Worm (Caenorhabditis elegans) whole organism, L3 larva: ENCODE results near the gene F57B9.1.
"Not testable (repeated sequence)": the region's sequence is repeated elsewhere in the genome, so short reads cannot be mapped to it uniquely, and the experiment has no call there.

Experiments
- R02D3.7 ChIP-seq: fragments of 150-350 bp; optimal IDR thresholded peaks from 2 replicates; lab custom pipeline; 2014; ENCODE audit warnings: missing biosample characterization, missing genetic modification characterization
- ZK546.5 ChIP-seq: sonication (generic microtip); optimal IDR thresholded peaks from 2 replicates; lab custom pipeline; 2017; ENCODE audit warnings: missing biosample characterization, missing genetic modification characterization
- aly-2 ChIP-seq: fragments of 150-350 bp; optimal IDR thresholded peaks from 2 replicates; lab custom pipeline; 2014; ENCODE audit warnings: missing biosample characterization, missing genetic modification characterization
- ama-1 ChIP-seq: fragments of 150-350 bp; optimal IDR thresholded peaks from 2 replicates; lab custom pipeline; 2018
- ceh-16 ChIP-seq: sonication (generic microtip); optimal IDR thresholded peaks from 2 replicates; lab custom pipeline; 2017; ENCODE audit warnings: missing biosample characterization, missing genetic modification characterization
- ceh-82 ChIP-seq: fragments of 150-350 bp; optimal IDR thresholded peaks from 2 replicates; lab custom pipeline; 2014; ENCODE audit warnings: missing biosample characterization, missing genetic modification characterization
- ceh-9 ChIP-seq: sonication (generic microtip); optimal IDR thresholded peaks from 2 replicates; lab custom pipeline; 2018; ENCODE audit warnings: missing biosample characterization, missing genetic modification characterization
- egl-27 ChIP-seq: sonication (generic microtip); optimal IDR thresholded peaks from 4 replicates; lab custom pipeline; 2017; ENCODE audit warnings: missing biosample characterization, missing genetic modification reagents, missing genetic modification characterization
- egl-5 ChIP-seq: fragments of 150-350 bp; optimal IDR thresholded peaks from 2 replicates; lab custom pipeline; 2017; ENCODE audit warnings: missing biosample characterization, missing genetic modification reagents, missing genetic modification characterization, inconsistent platforms
- elt-1 ChIP-seq: fragments of 150-350 bp; optimal IDR thresholded peaks from 2 replicates; lab custom pipeline; 2014; ENCODE audit warnings: missing biosample characterization, missing genetic modification characterization
- elt-2 ChIP-seq: sonication (generic microtip); optimal IDR thresholded peaks from 2 replicates; lab custom pipeline; 2016; ENCODE audit warnings: missing genetic modification reagents, mild to moderate bottlenecking, missing genetic modification characterization, missing compliant biosample characterization
- fkh-10 ChIP-seq: sonication (generic microtip); optimal IDR thresholded peaks from 2 replicates; lab custom pipeline; 2017; ENCODE audit warnings: missing biosample characterization, missing genetic modification reagents, missing genetic modification characterization
- fkh-2 ChIP-seq: fragments of 150-350 bp; optimal IDR thresholded peaks from 2 replicates; lab custom pipeline; 2014; ENCODE audit warnings: missing biosample characterization, missing genetic modification reagents, missing genetic modification characterization
- jun-1 ChIP-seq: fragments of 150-350 bp; optimal IDR thresholded peaks from 2 replicates; lab custom pipeline; 2014; ENCODE audit warnings: missing biosample characterization, missing genetic modification reagents, missing genetic modification characterization
- lin-15B ChIP-seq: fragments of 150-350 bp; optimal IDR thresholded peaks from 2 replicates; lab custom pipeline; 2014; ENCODE audit warnings: missing biosample characterization, missing genetic modification characterization
- lin-39 ChIP-seq: fragments of 150-350 bp; optimal IDR thresholded peaks from 2 replicates; lab custom pipeline; 2018; ENCODE audit warnings: missing biosample characterization, missing genetic modification reagents, missing genetic modification characterization
- mdl-1 ChIP-seq: fragments of 150-350 bp; optimal IDR thresholded peaks from 2 replicates; lab custom pipeline; 2014; ENCODE audit warnings: missing biosample characterization, missing genetic modification characterization
- mml-1 ChIP-seq: fragments of 150-350 bp; sonication (generic microtip); optimal IDR thresholded peaks from 3 replicates; lab custom pipeline; 2014; ENCODE audit warnings: missing biosample characterization, missing genetic modification characterization
- nfya-1 ChIP-seq: sonication (generic microtip); optimal IDR thresholded peaks from 2 replicates; lab custom pipeline; 2017; ENCODE audit warnings: missing genetic modification characterization, mild to moderate bottlenecking, missing compliant biosample characterization, antibody characterized with exemption, moderate library complexity; ENCODE audit not compliant: insufficient read depth
- nhr-11 ChIP-seq: fragments of 150-350 bp; optimal IDR thresholded peaks from 2 replicates; lab custom pipeline; 2014; ENCODE audit warnings: missing biosample characterization, missing genetic modification characterization
- nhr-23 ChIP-seq: fragments of 150-350 bp; optimal IDR thresholded peaks from 2 replicates; lab custom pipeline; 2014; ENCODE audit warnings: missing biosample characterization, missing genetic modification reagents, missing genetic modification characterization
- nhr-43 ChIP-seq: sonication (generic microtip); optimal IDR thresholded peaks from 2 replicates; lab custom pipeline; 2016; ENCODE audit warnings: mild to moderate bottlenecking, missing genetic modification characterization, missing compliant biosample characterization; ENCODE audit not compliant: poor library complexity, severe bottlenecking
- nhr-67 ChIP-seq: fragments of 150-350 bp; optimal IDR thresholded peaks from 2 replicates; lab custom pipeline; 2014; ENCODE audit warnings: missing biosample characterization, missing genetic modification characterization
- nhr-77 ChIP-seq: fragments of 150-350 bp; optimal IDR thresholded peaks from 2 replicates; lab custom pipeline; 2014; ENCODE audit warnings: missing biosample characterization, missing genetic modification characterization
- pha-4 ChIP-seq: fragments of 150-350 bp; optimal IDR thresholded peaks from 2 replicates; lab custom pipeline; 2014; ENCODE audit warnings: missing biosample characterization, missing genetic modification reagents, missing genetic modification characterization
- pqm-1 ChIP-seq: fragments of 150-350 bp; optimal IDR thresholded peaks from 2 replicates; lab custom pipeline; 2017; ENCODE audit warnings: missing biosample characterization, missing genetic modification characterization, inconsistent platforms
- snpc-4 ChIP-seq: fragments of 150-350 bp; optimal IDR thresholded peaks from 2 replicates; lab custom pipeline; 2014; ENCODE audit warnings: missing biosample characterization, missing genetic modification characterization
- unc-62 ChIP-seq: fragments of 150-350 bp; sonication (generic microtip); optimal IDR thresholded peaks from 4 replicates; lab custom pipeline; 2014; ENCODE audit warnings: missing biosample characterization, missing genetic modification reagents, missing genetic modification characterization
- zag-1 ChIP-seq: fragments of 150-350 bp; optimal IDR thresholded peaks from 2 replicates; lab custom pipeline; 2014; ENCODE audit warnings: missing biosample characterization, missing genetic modification characterization
- ztf-4 ChIP-seq: fragments of 150-350 bp; optimal IDR thresholded peaks from 2 replicates; lab custom pipeline; 2014; ENCODE audit warnings: missing biosample characterization, missing genetic modification characterization

The F57B9.1 gene

ce11 chrIII:6979584-6979983, 17.7 kb downstream of the F57B9.1 start, which contains the start of gene ceh-20:
TSS of gene ceh-20 (plus strand) at chrIII:6979884.
- TF ChIP-seq nhr-43 (tag; lab: Kevin White, UChicago), result no peak
- no peak for TF ChIP-seq elt-1 (tag; lab: Kevin White, UChicago)
- TF ChIP-seq ceh-9, result no peak
- TF ChIP-seq nhr-23, result no peak
- TF ChIP-seq ceh-82, result no peak
- no peak for TF ChIP-seq snpc-4
- no peak for TF ChIP-seq elt-2 (tag; lab: Kevin White, UChicago)
- no peak for TF ChIP-seq R02D3.7
- no peak for TF ChIP-seq fkh-2
- no peak for TF ChIP-seq pqm-1 (tag; lab: Kevin White, UChicago)
- no peak for TF ChIP-seq egl-27
- no peak for TF ChIP-seq ZK546.5
- no peak for TF ChIP-seq lin-15B (tag; lab: Kevin White, UChicago)
- TF ChIP-seq ztf-4 (tag; lab: Kevin White, UChicago), result no peak
- no peak for TF ChIP-seq nhr-77

ce11 chrIII:6981989-6982553, 20.2 kb downstream of the F57B9.1 start, which contains the start of gene F31E3.6:
TSS of gene F31E3.6 (plus strand) at chrIII:6982081.
- not testable (repeated sequence) for TF ChIP-seq elt-1 (tag; lab: Kevin White, UChicago); nfya-1; aly-2 (tag; lab: Kevin White, UChicago)
- TF ChIP-seq, all 47 proteins: peak for 0; not testable (repeated sequence) for 47

ce11 chrIII:6988060-6988459, 26.2 kb downstream of the F57B9.1 start:
- TF ChIP-seq nhr-11 (tag; lab: Kevin White, UChicago) (peak; percentile 74), lin-39 (tag; lab: Kevin White, UChicago) (peak; percentile 92), egl-5 (tag; lab: Kevin White, UChicago) (peak; percentile 76), unc-62 (GFP tag; lab: Kevin White, UChicago) (peak; percentile 44), nhr-67 (tag; lab: Kevin White, UChicago) (no peak), aly-2 (tag; lab: Kevin White, UChicago) (no peak), nhr-43 (tag; lab: Kevin White, UChicago) (no peak), nfya-1 (peak; percentile 43), pqm-1 (tag; lab: Kevin White, UChicago) (peak; percentile 2)
- TF ChIP-seq, all 47 proteins: peak for 6

- TF ChIP-seq pha-4 (peak; percentile 92), pqm-1 (tag; lab: Kevin White, UChicago) (peak; percentile 21), mdl-1 (tag; lab: Kevin White, UChicago) (no peak), elt-2 (tag; lab: Kevin White, UChicago) (peak; percentile 69)
Observed at ce11 chrIII:6989201-6989600, 27.3 kb downstream of the F57B9.1 start.

- TF ChIP-seq ceh-16, result no peak
- TF ChIP-seq zag-1 (tag; lab: Kevin White, UChicago), result no peak
- TF ChIP-seq lin-15B (tag; lab: Kevin White, UChicago), result no peak
- peak; percentile 32 for TF ChIP-seq elt-1 (tag; lab: Kevin White, UChicago)
- TF ChIP-seq jun-1, result no peak
- TF ChIP-seq fkh-10 (GFP tag; lab: Kevin White, UChicago), result no peak
- TF ChIP-seq pha-4, result no peak
- TF ChIP-seq, all 47 proteins: peak for 1
Observed at ce11 chrIII:6989900-6990299, 28.0 kb downstream of the F57B9.1 start, which contains the start of gene prk-1. TSS of gene prk-1 (plus strand) at chrIII:6990168.

ce11 chrIII:6991465-6991864, 29.6 kb downstream of the F57B9.1 start:
- TF ChIP-seq snpc-4, result no peak
- no peak for TF ChIP-seq lin-15B (tag; lab: Kevin White, UChicago)
- TF ChIP-seq ama-1 (lab: Kevin White, UChicago), result peak; percentile 57
- peak; percentile 65 for TF ChIP-seq pha-4
- TF ChIP-seq mml-1, result no peak
- TF ChIP-seq nfya-1, result peak; percentile 1
- no peak for TF ChIP-seq fkh-10 (GFP tag; lab: Kevin White, UChicago)
- peak; percentile 83 for TF ChIP-seq elt-2 (tag; lab: Kevin White, UChicago)
- peak; percentile 73 for TF ChIP-seq pqm-1 (tag; lab: Kevin White, UChicago)
- TF ChIP-seq, all 47 proteins: peak for 5
